Fruit fly (Drosophila melanogaster): ENCODE measurements around the gene CG33493.
A peak's percentile ranks its signal among the peaks of the same experiment; 100 is the strongest.

CG33493 gene

DNA sequence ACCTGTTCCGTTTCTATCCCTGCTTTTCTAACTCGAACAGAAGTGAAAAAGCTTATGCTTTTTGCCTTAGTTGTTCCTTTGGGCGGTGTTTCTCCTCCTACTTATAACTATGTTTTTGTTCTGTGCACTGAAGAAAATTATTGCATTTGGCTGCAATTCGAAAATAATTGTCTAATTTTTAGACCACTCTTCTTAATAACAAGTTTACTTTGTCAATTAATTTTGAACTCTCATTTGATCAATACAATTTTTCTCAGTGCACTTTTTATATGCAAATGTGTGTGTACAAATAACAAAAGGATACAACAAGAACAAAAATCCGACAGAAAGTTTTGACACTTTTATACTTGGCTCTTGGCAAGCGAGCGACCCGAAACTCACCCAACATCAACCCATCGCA lies 42.1 kb upstream of the CG33493 start (continued):
- TF ChIP-seq CG31441 (GFP tag; IDR thresholded peaks at IDR 0.05) (peak; percentile 56), sd (tag; optimal IDR thresholded peaks at IDR 0.05) (peak; percentile 10), Ravus (GFP tag; IDR thresholded peaks at IDR 0.05) (no peak), CG14441 (GFP tag; IDR thresholded peaks at IDR 0.05) (0 out of 2 replicates have a peak, but pooled peaks have one; percentile 23), aop (GFP tag; IDR thresholded peaks at IDR 0.05) (no peak), D19A (tag; optimal IDR thresholded peaks at IDR 0.05) (no peak), Hr51 (GFP tag; optimal IDR thresholded peaks at IDR 0.05) (peak in 1 of 2 experiments; percentile 78), seq (GFP tag; IDR thresholded peaks at IDR 0.05) (peak; percentile 47), CG9797 (GFP tag; optimal IDR thresholded peaks at IDR 0.05) (no peak), btn (GFP tag; optimal IDR thresholded peaks at IDR 0.05) (peak; percentile 6), gsb-n (tag; optimal IDR thresholded peaks at IDR 0.05) (no peak), Kr (GFP tag; optimal IDR thresholded peaks at IDR 0.05) (no peak), Spps (tag; optimal IDR thresholded peaks at IDR 0.05) (no peak), YL-1 (GFP tag; optimal IDR thresholded peaks at IDR 0.05) (no peak), bbx (GFP tag; IDR thresholded peaks at IDR 0.05; ENCODE audit: partially characterized antibody) (no peak), Sin3A (optimal IDR thresholded peaks at IDR 0.05) (no peak), vfl (GFP tag; optimal IDR thresholded peaks at IDR 0.05) (no peak), lmd (GFP tag; IDR thresholded peaks at IDR 0.05) (peak; percentile 78), salm (tag; optimal IDR thresholded peaks at IDR 0.05) (no peak), grau (tag; optimal IDR thresholded peaks at IDR 0.05) (peak; percentile 75), run (tag; optimal IDR thresholded peaks at IDR 0.05) (no peak), Fer1 (GFP tag; optimal IDR thresholded peaks at IDR 0.05) (peak; percentile 48), CG2678 (tag; optimal IDR thresholded peaks at IDR 0.05) (peak; percentile 85), Oli (tag; optimal IDR thresholded peaks at IDR 0.05) (peak; percentile 71), CG7357 (GFP tag; IDR thresholded peaks at IDR 0.05) (0 out of 3 replicates have a peak, but pooled peaks have one; percentile 23), jing (GFP tag; optimal IDR thresholded peaks at IDR 0.05) (peak; percentile 38), chinmo (GFP tag; IDR thresholded peaks at IDR 0.05; ENCODE audit: partially characterized antibody) (no peak), CG10959 (GFP tag; IDR thresholded peaks at IDR 0.05) (no peak), CG4328 (GFP tag; optimal IDR thresholded peaks at IDR 0.05) (no peak), Mes4 (GFP tag; optimal IDR thresholded peaks at IDR 0.05) (peak; percentile 7), PHDP (tag; optimal IDR thresholded peaks at IDR 0.05) (peak; percentile 78), usp (GFP tag; optimal IDR thresholded peaks at IDR 0.05) (no peak), ems (GFP tag; optimal IDR thresholded peaks at IDR 0.05) (peak; percentile 51), CG42726 (GFP tag; IDR thresholded peaks at IDR 0.05; ENCODE audit: partially characterized antibody) (no peak), prd (optimal IDR thresholded peaks at IDR 0.05) (no peak), prd (GFP tag; IDR thresholded peaks at IDR 0.05) (peak; percentile 55), ssp (GFP tag; IDR thresholded peaks at IDR 0.05) (peak; percentile 40), Fer3 (tag; optimal IDR thresholded peaks at IDR 0.05) (peak; percentile 70), CG9215 (GFP tag; IDR thresholded peaks at IDR 0.05) (0 out of 2 replicates have a peak, but pooled peaks have one; percentile 31), CG15479 (GFP tag; optimal IDR thresholded peaks at IDR 0.05) (no peak), Nf-YA (GFP tag; IDR thresholded peaks at IDR 0.05) (no peak), CoRest (tag; optimal IDR thresholded peaks at IDR 0.05) (peak; percentile 73), CG1024 (GFP tag; IDR thresholded peaks at IDR 0.05) (0 out of 2 replicates have a peak, but pooled peaks have one; percentile 6), HLHmδ (GFP tag; optimal IDR thresholded peaks at IDR 0.05) (no peak), Myb (GFP tag; optimal IDR thresholded peaks at IDR 0.05) (peak; percentile 29), Blimp-1 (GFP tag; optimal IDR thresholded peaks at IDR 0.05) (peak; percentile 39), CG10462 (GFP tag; optimal IDR thresholded peaks at IDR 0.05) (peak; percentile 24), gsb (GFP tag; IDR thresholded peaks at IDR 0.05) (no peak), CG3838 (GFP tag; optimal IDR thresholded peaks at IDR 0.05) (no peak), pum (GFP tag; optimal IDR thresholded peaks at IDR 0.05) (peak; percentile 28), Ets65A (GFP tag) (peak; percentile 97), HmgD (GFP tag; optimal IDR thresholded peaks at IDR 0.05) (peak; percentile 16)

Measured in whole organism, embryonic.